Worm (Caenorhabditis elegans): Measurements from ENCODE around the gene C03H5.5.

ce11 chrII:410832-411231 lies 25.7 kb upstream of the C03H5.5 start, which contains the start of the genes dnsn-1 and C24H12.4:
- no peak for TF ChIP-seq flt-1 (GFP tag; IDR thresholded peaks at IDR 0.05)
- TF ChIP-seq hmbx-1 (tag; optimal IDR thresholded peaks at IDR 0.05) = no peak
- TF ChIP-seq F13C5.2 (tag; optimal IDR thresholded peaks at IDR 0.05) = peak; percentile 79
- TF ChIP-seq ets-7 (tag; optimal IDR thresholded peaks at IDR 0.05) = no peak
- TF ChIP-seq ama-1 (optimal IDR thresholded peaks at IDR 0.05) = no peak

All from whole organism, early embryonic.